Worm (Caenorhabditis elegans) whole organism, L3 larva: ENCODE results near the gene F44E2.6.

ENCODE experiments used
- R02D3.7 ChIP-seq: fragments of 150-350 bp; optimal IDR thresholded peaks from 2 replicates; lab custom pipeline; 2014; ENCODE audit warnings: missing biosample characterization, missing genetic modification characterization
- ZK546.5 ChIP-seq: sonication (generic microtip); optimal IDR thresholded peaks from 2 replicates; lab custom pipeline; 2017; ENCODE audit warnings: missing biosample characterization, missing genetic modification characterization
- ama-1 ChIP-seq: fragments of 150-350 bp; optimal IDR thresholded peaks from 2 replicates; lab custom pipeline; 2018
- ceh-16 ChIP-seq: sonication (generic microtip); optimal IDR thresholded peaks from 2 replicates; lab custom pipeline; 2017; ENCODE audit warnings: missing biosample characterization, missing genetic modification characterization
- ceh-28 ChIP-seq: fragments of 150-350 bp; optimal IDR thresholded peaks from 2 replicates; lab custom pipeline; 2014; ENCODE audit warnings: missing biosample characterization, missing genetic modification reagents, missing genetic modification characterization
- ceh-9 ChIP-seq: sonication (generic microtip); optimal IDR thresholded peaks from 2 replicates; lab custom pipeline; 2018; ENCODE audit warnings: missing biosample characterization, missing genetic modification characterization
- daf-12 ChIP-seq: fragments of 150-350 bp; optimal IDR thresholded peaks from 2 replicates; lab custom pipeline; 2014; ENCODE audit warnings: missing biosample characterization, missing genetic modification reagents, missing genetic modification characterization
- egl-27 ChIP-seq: sonication (generic microtip); optimal IDR thresholded peaks from 4 replicates; lab custom pipeline; 2017; ENCODE audit warnings: missing biosample characterization, missing genetic modification reagents, missing genetic modification characterization
- egl-5 ChIP-seq: fragments of 150-350 bp; optimal IDR thresholded peaks from 2 replicates; lab custom pipeline; 2017; ENCODE audit warnings: missing biosample characterization, missing genetic modification reagents, missing genetic modification characterization, inconsistent platforms
- elt-1 ChIP-seq: fragments of 150-350 bp; optimal IDR thresholded peaks from 2 replicates; lab custom pipeline; 2014; ENCODE audit warnings: missing biosample characterization, missing genetic modification characterization
- elt-2 ChIP-seq: sonication (generic microtip); optimal IDR thresholded peaks from 2 replicates; lab custom pipeline; 2016; ENCODE audit warnings: missing genetic modification reagents, mild to moderate bottlenecking, missing genetic modification characterization, missing compliant biosample characterization
- elt-3 ChIP-seq, 3 experiments: fragments of 150-350 bp in 1 of 3; sonication (generic microtip) in 2 of 3; optimal IDR thresholded peaks; 2 replicates in 2 of 3; 4 replicates in 1 of 3; lab custom pipeline; 2014 to 2017; ENCODE audit warnings: missing biosample characterization in 3 of 3, missing genetic modification characterization in 3 of 3
- eor-1 ChIP-seq, 2 experiments: fragments of 150-350 bp; optimal IDR thresholded peaks; 2 replicates each; lab custom pipeline; 2014 to 2018; ENCODE audit warnings: missing biosample characterization in 2 of 2, missing genetic modification characterization in 2 of 2
- fkh-10 ChIP-seq: sonication (generic microtip); optimal IDR thresholded peaks from 2 replicates; lab custom pipeline; 2017; ENCODE audit warnings: missing biosample characterization, missing genetic modification reagents, missing genetic modification characterization
- fkh-2 ChIP-seq: fragments of 150-350 bp; optimal IDR thresholded peaks from 2 replicates; lab custom pipeline; 2014; ENCODE audit warnings: missing biosample characterization, missing genetic modification reagents, missing genetic modification characterization
- fos-1 ChIP-seq: fragments of 150-350 bp; optimal IDR thresholded peaks from 2 replicates; lab custom pipeline; 2014; ENCODE audit warnings: missing biosample characterization, missing genetic modification characterization
- hmg-11 ChIP-seq: sonication (generic microtip); optimal IDR thresholded peaks from 2 replicates; lab custom pipeline; 2016; ENCODE audit warnings: missing genetic modification characterization, missing compliant biosample characterization
- jun-1 ChIP-seq: fragments of 150-350 bp; optimal IDR thresholded peaks from 2 replicates; lab custom pipeline; 2014; ENCODE audit warnings: missing biosample characterization, missing genetic modification reagents, missing genetic modification characterization
- lin-15B ChIP-seq: fragments of 150-350 bp; optimal IDR thresholded peaks from 2 replicates; lab custom pipeline; 2014; ENCODE audit warnings: missing biosample characterization, missing genetic modification characterization
- lin-39 ChIP-seq: fragments of 150-350 bp; optimal IDR thresholded peaks from 2 replicates; lab custom pipeline; 2018; ENCODE audit warnings: missing biosample characterization, missing genetic modification reagents, missing genetic modification characterization
- lsy-12 ChIP-seq: sonication (generic microtip); optimal IDR thresholded peaks from 2 replicates; lab custom pipeline; 2016; ENCODE audit warnings: mild to moderate bottlenecking, missing genetic modification characterization, missing compliant biosample characterization
- mdl-1 ChIP-seq: fragments of 150-350 bp; optimal IDR thresholded peaks from 2 replicates; lab custom pipeline; 2014; ENCODE audit warnings: missing biosample characterization, missing genetic modification characterization
- nfya-1 ChIP-seq: sonication (generic microtip); optimal IDR thresholded peaks from 2 replicates; lab custom pipeline; 2017; ENCODE audit warnings: missing genetic modification characterization, mild to moderate bottlenecking, missing compliant biosample characterization, antibody characterized with exemption, moderate library complexity; ENCODE audit not compliant: insufficient read depth
- nhr-12 ChIP-seq: fragments of 150-350 bp; optimal IDR thresholded peaks from 2 replicates; lab custom pipeline; 2014; ENCODE audit warnings: missing biosample characterization, missing genetic modification characterization
- nhr-23 ChIP-seq: fragments of 150-350 bp; optimal IDR thresholded peaks from 2 replicates; lab custom pipeline; 2014; ENCODE audit warnings: missing biosample characterization, missing genetic modification reagents, missing genetic modification characterization
- nhr-237 ChIP-seq: fragments of 150-350 bp; optimal IDR thresholded peaks from 2 replicates; lab custom pipeline; 2014; ENCODE audit warnings: missing biosample characterization, missing genetic modification characterization
- nhr-25 ChIP-seq: sonication (generic microtip); optimal IDR thresholded peaks from 2 replicates; lab custom pipeline; 2017; ENCODE audit warnings: missing biosample characterization, missing genetic modification characterization
- nhr-28 ChIP-seq: fragments of 150-350 bp; optimal IDR thresholded peaks from 2 replicates; lab custom pipeline; 2014; ENCODE audit warnings: missing biosample characterization, missing genetic modification characterization
- nhr-43 ChIP-seq: sonication (generic microtip); optimal IDR thresholded peaks from 2 replicates; lab custom pipeline; 2016; ENCODE audit warnings: mild to moderate bottlenecking, missing genetic modification characterization, missing compliant biosample characterization; ENCODE audit not compliant: poor library complexity, severe bottlenecking
- nhr-67 ChIP-seq: fragments of 150-350 bp; optimal IDR thresholded peaks from 2 replicates; lab custom pipeline; 2014; ENCODE audit warnings: missing biosample characterization, missing genetic modification characterization
- nhr-76 ChIP-seq: fragments of 150-350 bp; sonication (generic microtip); optimal IDR thresholded peaks from 5 replicates; lab custom pipeline; 2014; ENCODE audit warnings: missing biosample characterization, missing genetic modification characterization
- nhr-77 ChIP-seq: fragments of 150-350 bp; optimal IDR thresholded peaks from 2 replicates; lab custom pipeline; 2014; ENCODE audit warnings: missing biosample characterization, missing genetic modification characterization
- pha-4 ChIP-seq: fragments of 150-350 bp; optimal IDR thresholded peaks from 2 replicates; lab custom pipeline; 2014; ENCODE audit warnings: missing biosample characterization, missing genetic modification reagents, missing genetic modification characterization
- pqm-1 ChIP-seq: fragments of 150-350 bp; optimal IDR thresholded peaks from 2 replicates; lab custom pipeline; 2017; ENCODE audit warnings: missing biosample characterization, missing genetic modification characterization, inconsistent platforms
- sea-2 ChIP-seq: fragments of 150-350 bp; sonication (generic microtip); optimal IDR thresholded peaks from 4 replicates; lab custom pipeline; 2014; ENCODE audit warnings: missing biosample characterization, missing genetic modification reagents, missing genetic modification characterization
- snpc-4 ChIP-seq: fragments of 150-350 bp; optimal IDR thresholded peaks from 2 replicates; lab custom pipeline; 2014; ENCODE audit warnings: missing biosample characterization, missing genetic modification characterization
- tbx-2 ChIP-seq: sonication (generic microtip); optimal IDR thresholded peaks from 2 replicates; lab custom pipeline; 2016; ENCODE audit warnings: mild to moderate bottlenecking, missing genetic modification characterization, missing compliant biosample characterization
- unc-62 ChIP-seq: fragments of 150-350 bp; sonication (generic microtip); optimal IDR thresholded peaks from 4 replicates; lab custom pipeline; 2014; ENCODE audit warnings: missing biosample characterization, missing genetic modification reagents, missing genetic modification characterization
- zag-1 ChIP-seq: fragments of 150-350 bp; optimal IDR thresholded peaks from 2 replicates; lab custom pipeline; 2014; ENCODE audit warnings: missing biosample characterization, missing genetic modification characterization
- ztf-11 ChIP-seq: fragments of 150-350 bp; optimal IDR thresholded peaks from 2 replicates; lab custom pipeline; 2014; ENCODE audit warnings: missing biosample characterization, missing genetic modification characterization
- ztf-4 ChIP-seq: fragments of 150-350 bp; optimal IDR thresholded peaks from 2 replicates; lab custom pipeline; 2014; ENCODE audit warnings: missing biosample characterization, missing genetic modification characterization

F44E2.6 gene

DNA sequence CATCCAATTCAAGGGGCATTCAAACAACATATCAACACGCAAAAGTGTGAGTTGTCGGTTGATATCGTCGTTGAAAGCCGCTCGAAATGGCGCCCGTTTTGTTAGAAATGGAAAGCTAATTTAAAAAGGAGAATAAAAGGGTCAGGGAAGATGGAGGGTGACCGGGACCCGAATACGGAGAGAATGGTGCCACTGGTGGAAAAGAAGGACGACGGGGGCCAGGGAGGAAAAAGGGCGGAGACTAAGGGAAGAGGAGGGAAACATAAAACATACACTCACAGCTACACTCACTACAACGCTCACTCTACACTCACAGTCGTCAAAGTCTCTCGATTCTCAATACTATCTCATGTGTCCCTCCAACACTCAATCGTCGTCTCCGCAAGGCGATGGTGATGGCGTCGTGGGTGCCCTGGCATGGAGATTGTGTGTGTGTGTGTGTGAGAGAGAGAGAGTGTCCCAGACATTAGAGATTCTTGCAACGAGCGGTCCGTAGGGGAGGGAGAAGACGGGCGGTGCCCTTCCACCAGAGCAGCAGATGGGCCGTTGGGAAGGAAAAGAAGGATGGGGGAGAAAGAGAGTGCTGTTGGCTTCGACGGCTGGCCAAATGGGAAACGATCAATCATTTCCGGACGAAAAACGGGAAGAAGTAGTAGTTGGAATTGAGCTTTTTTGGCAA lies 29.1 kb upstream of the F44E2.6 start:
- peak; percentile 46 for TF ChIP-seq zag-1 (tag; lab: Kevin White, UChicago)
- no peak for TF ChIP-seq eor-1 (tag; optimal IDR thresholded peaks at IDR 0.05; lab: Kevin White, UChicago)
- no peak for TF ChIP-seq ztf-4 (tag; lab: Kevin White, UChicago)
- TF ChIP-seq elt-1 (tag; lab: Kevin White, UChicago): peak; percentile 79
- no peak for TF ChIP-seq egl-27 (tag; lab: Kevin White, UChicago)
- TF ChIP-seq ceh-9 (tag; lab: Kevin White, UChicago): no peak
- no peak for TF ChIP-seq mdl-1 (tag; lab: Kevin White, UChicago)
- peak; percentile 37 for TF ChIP-seq nhr-43 (tag; lab: Kevin White, UChicago)
- TF ChIP-seq nhr-67 (tag; lab: Kevin White, UChicago): no peak
- TF ChIP-seq lsy-12 (tag; lab: Kevin White, UChicago): peak; percentile 22
- no peak for TF ChIP-seq pha-4 (tag; lab: Kevin White, UChicago)
- TF ChIP-seq fkh-10: peak; percentile 88
- peak; percentile 88 for TF ChIP-seq ama-1 (lab: Kevin White, UChicago)
- peak; percentile 21 for TF ChIP-seq fkh-2 (tag; lab: Kevin White, UChicago)
- no peak for TF ChIP-seq ztf-11 (tag; lab: Kevin White, UChicago)
- peak; percentile 99 for TF ChIP-seq lin-39 (tag; lab: Kevin White, UChicago)
- peak; percentile 93 for TF ChIP-seq nfya-1 (tag; lab: Kevin White, UChicago)
- peak; percentile 79 for TF ChIP-seq tbx-2 (tag; lab: Kevin White, UChicago)
- TF ChIP-seq pqm-1 (tag; lab: Kevin White, UChicago): no peak
- TF ChIP-seq hmg-11: peak; percentile 96
- no peak for TF ChIP-seq R02D3.7 (tag; lab: Kevin White, UChicago)
- TF ChIP-seq egl-5 (tag; lab: Kevin White, UChicago): peak; percentile 68
- peak; percentile 30 for TF ChIP-seq snpc-4 (tag; lab: Kevin White, UChicago)
- no peak for TF ChIP-seq elt-3 (tag; optimal IDR thresholded peaks at IDR 0.05; lab: Kevin White, UChicago)
- TF ChIP-seq nhr-12 (tag; lab: Kevin White, UChicago): no peak
- no peak for TF ChIP-seq nhr-76
- TF ChIP-seq unc-62 (GFP tag; lab: Kevin White, UChicago): peak; percentile 67
- peak; percentile 57 for TF ChIP-seq sea-2 (GFP tag; lab: Kevin White, UChicago)
- TF ChIP-seq jun-1: peak; percentile 51
- TF ChIP-seq nhr-23 (tag; lab: Kevin White, UChicago): peak; percentile 10
- peak; percentile 69 for TF ChIP-seq lin-15B (tag; lab: Kevin White, UChicago)
- TF ChIP-seq ZK546.5 (tag; lab: Kevin White, UChicago): no peak

DNA sequence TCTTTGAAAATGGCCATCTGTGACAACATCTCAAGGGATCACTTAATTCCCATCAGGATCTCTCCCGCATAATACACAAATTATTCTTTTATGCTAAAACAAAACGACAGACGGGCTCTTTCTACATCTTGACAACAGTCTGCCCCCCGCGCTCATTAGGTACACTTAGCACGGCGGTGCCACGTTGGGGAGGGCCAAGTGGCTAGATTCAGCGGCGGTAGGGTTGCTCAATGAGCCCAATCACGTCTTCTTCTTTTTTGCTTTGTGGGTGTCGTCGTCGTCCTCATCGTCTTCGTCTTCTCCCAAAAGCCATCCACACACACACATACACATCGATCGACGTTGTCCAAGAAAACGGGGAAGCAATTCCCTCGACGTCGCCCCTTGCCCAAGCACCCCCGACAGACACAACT lies 28.0 kb upstream of the F44E2.6 start:
- TF ChIP-seq lin-39 (tag; lab: Kevin White, UChicago): peak; percentile 56
- no peak for TF ChIP-seq elt-1 (tag; lab: Kevin White, UChicago)
- no peak for TF ChIP-seq ztf-11 (tag; lab: Kevin White, UChicago)
- TF ChIP-seq nfya-1 (tag; lab: Kevin White, UChicago): peak; percentile 52
- peak; percentile 9 for TF ChIP-seq hmg-11
- TF ChIP-seq egl-5 (tag; lab: Kevin White, UChicago): peak; percentile 11

DNA sequence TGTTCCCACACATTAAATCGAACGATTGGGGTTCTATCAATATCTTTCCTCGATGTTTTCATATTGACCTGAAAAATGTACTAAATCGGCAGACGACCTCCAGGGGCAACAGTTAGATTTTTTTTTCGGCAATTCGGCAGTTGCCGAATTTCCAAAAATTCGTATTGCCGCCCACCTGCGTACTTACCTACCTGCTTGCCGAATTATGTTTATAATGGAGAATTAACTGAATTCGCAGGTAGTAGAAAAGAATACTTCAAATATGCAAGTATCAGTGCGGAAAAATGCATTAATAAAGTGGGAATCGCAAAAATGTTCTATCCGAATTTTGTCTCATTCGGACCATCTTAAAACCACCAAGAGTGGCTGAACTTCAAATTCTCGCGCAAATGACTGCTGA lies 24.6 kb upstream of the F44E2.6 start:
- TF ChIP-seq zag-1 (tag; lab: Kevin White, UChicago) (no peak), tbx-2 (tag; lab: Kevin White, UChicago) (no peak), nhr-77 (tag; lab: Kevin White, UChicago) (no peak), jun-1 (no peak)

DNA sequence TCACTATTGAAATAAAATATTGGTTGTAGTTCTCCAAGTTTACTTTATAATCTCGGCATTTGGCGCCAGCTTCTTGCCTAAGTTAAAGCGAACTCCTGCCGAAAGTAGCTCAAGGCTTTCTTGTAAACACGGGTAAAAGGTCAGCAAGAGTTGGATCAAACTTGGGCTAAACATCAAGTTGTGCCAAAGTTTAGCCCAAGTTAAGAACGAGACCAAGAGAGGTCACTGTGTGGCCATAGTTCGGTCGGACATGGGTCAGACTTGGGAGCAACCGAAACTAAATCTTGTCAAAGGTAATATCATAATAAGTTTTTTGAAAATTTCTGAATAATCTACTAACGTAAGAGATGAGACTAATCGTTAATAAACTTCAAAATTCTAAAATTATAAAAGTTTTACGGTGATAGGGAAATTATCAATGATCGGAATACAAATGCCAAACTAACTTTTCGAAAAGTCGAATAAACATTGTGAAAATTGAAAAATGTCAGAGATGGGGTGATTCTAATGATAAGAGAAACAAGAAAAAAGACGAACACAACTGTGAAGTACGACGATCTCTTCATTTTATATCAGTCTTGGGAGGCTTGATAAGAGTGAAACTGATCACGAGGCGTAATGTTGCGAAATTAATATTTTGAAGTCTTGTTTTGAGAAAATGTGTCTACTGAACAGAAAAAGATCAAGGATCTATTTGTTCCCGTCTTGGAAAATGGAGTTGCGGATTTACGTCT lies 23.1 kb upstream of the F44E2.6 start:
- TF ChIP-seq jun-1 (peak; percentile 65), daf-12 (tag; lab: Kevin White, UChicago) (no peak), unc-62 (GFP tag; lab: Kevin White, UChicago) (no peak), hmg-11 (no peak), pqm-1 (tag; lab: Kevin White, UChicago) (peak; percentile 94), nhr-237 (tag; lab: Kevin White, UChicago) (no peak), nhr-77 (tag; lab: Kevin White, UChicago) (no peak), ama-1 (lab: Kevin White, UChicago) (peak; percentile 14), pha-4 (tag; lab: Kevin White, UChicago) (peak; percentile 63), zag-1 (tag; lab: Kevin White, UChicago) (no peak), ztf-11 (tag; lab: Kevin White, UChicago) (no peak), R02D3.7 (tag; lab: Kevin White, UChicago) (no peak), eor-1 (tag; optimal IDR thresholded peaks at IDR 0.05; lab: Kevin White, UChicago) (no peak), ceh-16 (no peak), fkh-10 (no peak), nhr-76 (no peak), nfya-1 (tag; lab: Kevin White, UChicago) (peak; percentile 27), ceh-28 (tag; lab: Kevin White, UChicago) (peak; percentile 51), fkh-2 (tag; lab: Kevin White, UChicago) (no peak), nhr-28 (tag; lab: Kevin White, UChicago) (no peak), egl-5 (tag; lab: Kevin White, UChicago) (no peak), nhr-12 (tag; lab: Kevin White, UChicago) (no peak), fos-1 (tag; lab: Kevin White, UChicago) (no peak), nhr-67 (tag; lab: Kevin White, UChicago) (no peak), nhr-25 (peak; percentile 45), elt-2 (tag; lab: Kevin White, UChicago) (peak; percentile 88)
